Worm (Caenorhabditis elegans) whole organism, mixed stage, embryonic: ENCODE measurements around the gene fbxc-49.

Source experiments
- ceh-39 ChIP-seq: fragments of 150-350 bp; optimal IDR thresholded peaks from 2 replicates; lab custom pipeline; 2014; ENCODE audit warnings: missing biosample characterization, missing genetic modification characterization
- ceh-43 ChIP-seq: fragments of 200-800 bp; sonication (Bioruptor generic); optimal IDR thresholded peaks from 2 replicates; lab custom pipeline; 2018; ENCODE audit warnings: mild to moderate bottlenecking, missing genetic modification characterization, moderate library complexity, missing compliant biosample characterization
- elt-3 ChIP-seq: fragments of 150-350 bp; optimal IDR thresholded peaks from 2 replicates; lab custom pipeline; 2014; ENCODE audit warnings: missing biosample characterization, missing genetic modification characterization
- nhr-76 ChIP-seq: sonication (generic microtip); optimal IDR thresholded peaks from 2 replicates; lab custom pipeline; 2017; ENCODE audit warnings: missing biosample characterization, missing genetic modification characterization
- sem-2 ChIP-seq: fragments of 200-800 bp; sonication (Bioruptor generic); optimal IDR thresholded peaks from 2 replicates; lab custom pipeline; 2018; ENCODE audit warnings: mild to moderate bottlenecking, missing genetic modification characterization, missing compliant biosample characterization
- snpc-4 ChIP-seq: fragments of 150-350 bp; optimal IDR thresholded peaks from 2 replicates; lab custom pipeline; 2014; ENCODE audit warnings: missing biosample characterization, missing genetic modification characterization
- unc-62 ChIP-seq: fragments of 150-350 bp; optimal IDR thresholded peaks from 2 replicates; lab custom pipeline; 2014; ENCODE audit warnings: missing biosample characterization, missing genetic modification reagents, missing genetic modification characterization

DNA sequence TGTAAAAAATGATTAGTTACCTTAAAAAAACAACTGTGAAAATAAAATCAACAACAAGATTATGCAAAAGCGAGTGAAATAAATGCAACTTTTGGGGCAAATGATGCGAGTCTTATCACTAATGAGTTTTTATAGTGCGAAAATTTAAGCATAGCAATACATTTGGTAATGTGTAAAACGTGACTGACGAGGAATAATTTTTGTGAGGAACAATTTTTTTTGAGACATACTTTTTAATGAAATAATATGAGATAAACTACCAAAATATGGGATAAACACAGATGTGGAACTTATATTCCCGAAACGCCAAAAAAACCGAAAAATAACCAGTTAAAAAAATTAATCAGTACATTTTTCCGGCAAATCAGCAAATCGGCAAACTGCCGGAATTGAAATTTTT, 3.5 kb upstream of the fbxc-49 start, which contains the start of gene F07E5.9:
- no peak for TF ChIP-seq unc-62 (GFP tag; lab: Kevin White, UChicago)
- TF ChIP-seq elt-3 (tag; lab: Kevin White, UChicago) = no peak
- TF ChIP-seq ceh-39 (tag; lab: Kevin White, UChicago) = no peak
- no peak for TF ChIP-seq nhr-76
- TF ChIP-seq sem-2 (GFP tag; lab: Kevin White, UChicago) = no peak
- no peak for TF ChIP-seq snpc-4 (tag; lab: Kevin White, UChicago)
- TF ChIP-seq ceh-43 (GFP tag; lab: Kevin White, UChicago) = no peak
